Worm (Caenorhabditis elegans) whole organism, mixed stage, embryonic: ENCODE results near the gene srdh-1.

Source experiments
- blmp-1 ChIP-seq: fragments of 150-350 bp; optimal IDR thresholded peaks from 2 replicates; lab custom pipeline; 2014; ENCODE audit warnings: missing biosample characterization, missing genetic modification characterization
- ces-1 ChIP-seq: fragments of 150-350 bp; optimal IDR thresholded peaks from 2 replicates; lab custom pipeline; 2014; ENCODE audit warnings: missing biosample characterization, missing genetic modification reagents, missing genetic modification characterization
- elt-1 ChIP-seq: sonication (generic microtip); optimal IDR thresholded peaks from 2 replicates; lab custom pipeline; 2017; ENCODE audit warnings: missing genetic modification characterization, mild to moderate bottlenecking, missing compliant biosample characterization, antibody characterized with exemption, moderate library complexity, borderline replicate concordance; ENCODE audit not compliant: insufficient read depth
- elt-3 ChIP-seq: fragments of 150-350 bp; optimal IDR thresholded peaks from 2 replicates; lab custom pipeline; 2014; ENCODE audit warnings: missing biosample characterization, missing genetic modification characterization
- ham-2 ChIP-seq: fragments of 200-800 bp; sonication (Bioruptor generic); optimal IDR thresholded peaks from 2 replicates; lab custom pipeline; 2018; ENCODE audit warnings: mild to moderate bottlenecking, missing genetic modification characterization, missing compliant biosample characterization
- lin-13 ChIP-seq: fragments of 150-350 bp; optimal IDR thresholded peaks from 2 replicates; lab custom pipeline; 2014; ENCODE audit warnings: missing biosample characterization, missing genetic modification characterization
- lsy-2 ChIP-seq: fragments of 150-350 bp; optimal IDR thresholded peaks from 2 replicates; lab custom pipeline; 2014; ENCODE audit warnings: missing biosample characterization, missing genetic modification characterization
- nhr-12 ChIP-seq: fragments of 150-350 bp; optimal IDR thresholded peaks from 2 replicates; lab custom pipeline; 2014; ENCODE audit warnings: missing biosample characterization, missing genetic modification characterization
- nhr-237 ChIP-seq: fragments of 150-350 bp; optimal IDR thresholded peaks from 2 replicates; lab custom pipeline; 2014; ENCODE audit warnings: missing biosample characterization, missing genetic modification characterization
- pha-4 ChIP-seq: fragments of 150-350 bp; optimal IDR thresholded peaks from 2 replicates; lab custom pipeline; 2018; ENCODE audit warnings: missing biosample characterization, missing genetic modification reagents, missing genetic modification characterization
- snpc-4 ChIP-seq: fragments of 150-350 bp; optimal IDR thresholded peaks from 2 replicates; lab custom pipeline; 2014; ENCODE audit warnings: missing biosample characterization, missing genetic modification characterization

DNA sequence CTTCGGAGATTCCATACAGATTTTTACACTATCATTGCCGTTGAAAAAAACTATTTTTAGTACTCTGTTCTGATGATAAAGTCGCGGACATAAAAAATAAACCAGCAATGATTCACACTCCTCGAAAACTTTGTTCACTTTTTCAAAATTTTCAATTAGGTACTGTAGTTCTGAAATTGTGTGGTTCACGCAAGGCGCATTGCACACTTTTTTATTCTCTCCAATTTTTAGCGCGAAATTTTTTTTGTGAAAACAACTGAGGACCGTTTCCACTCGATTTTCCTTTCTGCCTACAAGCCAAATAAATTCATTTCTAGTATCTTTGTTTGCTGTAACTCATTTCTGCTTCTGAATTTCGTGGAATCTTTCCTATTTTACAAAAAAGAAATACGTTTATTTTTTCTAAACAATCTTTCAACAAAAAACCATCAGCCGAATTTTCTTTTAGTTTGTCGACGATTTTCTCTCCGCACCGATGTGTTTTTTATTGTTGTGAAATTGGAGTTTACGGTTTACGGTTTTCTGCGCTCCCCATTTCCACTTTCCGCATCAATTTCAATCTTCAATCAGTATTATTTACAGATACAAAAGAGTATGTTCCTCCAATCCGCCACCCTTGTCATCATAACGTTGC is 11.2 kb upstream of the srdh-1 start, which contains the start of gene F35C11.5:
- TF ChIP-seq blmp-1, result no peak
- TF ChIP-seq lsy-2 (tag; lab: Kevin White, UChicago), result no peak
- no peak for TF ChIP-seq ham-2
- TF ChIP-seq nhr-237 (tag; lab: Kevin White, UChicago), result no peak
- TF ChIP-seq elt-1 (tag; lab: Kevin White, UChicago), result no peak
- TF ChIP-seq snpc-4 (tag; lab: Kevin White, UChicago), result no peak
- TF ChIP-seq lin-13 (tag; lab: Kevin White, UChicago), result no peak
- no peak for TF ChIP-seq ces-1 (GFP tag; lab: Kevin White, UChicago)
- TF ChIP-seq elt-3 (tag; lab: Kevin White, UChicago), result no peak
- no peak for TF ChIP-seq nhr-12 (tag; lab: Kevin White, UChicago)
- TF ChIP-seq pha-4 (tag; lab: Kevin White, UChicago), result no peak
